Fruit fly (Drosophila melanogaster): ENCODE data around the gene CG15890.

The CG15890 gene

dm6 chrX:14765737-14766253 lies at the start of gene CG15890:
TSS of gene CG15890 (minus strand) at chrX:14765787.
- TF ChIP-seq pan (optimal IDR thresholded peaks at IDR 0.05) = no peak
- TF ChIP-seq usp (GFP tag; optimal IDR thresholded peaks at IDR 0.05) = no peak
- no peak for TF ChIP-seq Dll (optimal IDR thresholded peaks at IDR 0.05)
- no peak for TF ChIP-seq psq (optimal IDR thresholded peaks at IDR 0.05)
- no peak for TF ChIP-seq EcR (GFP tag; optimal IDR thresholded peaks at IDR 0.05)
- TF ChIP-seq CG8478 (optimal IDR thresholded peaks at IDR 0.05) = no peak

- TF ChIP-seq Dll (optimal IDR thresholded peaks at IDR 0.05) (no peak), psq (optimal IDR thresholded peaks at IDR 0.05) (no peak), EcR (GFP tag; optimal IDR thresholded peaks at IDR 0.05) (no peak), usp (GFP tag; optimal IDR thresholded peaks at IDR 0.05) (no peak), pan (optimal IDR thresholded peaks at IDR 0.05) (no peak), CG8478 (optimal IDR thresholded peaks at IDR 0.05) (no peak)
Observed at dm6 chrX:14812239-14812638, 46.7 kb upstream of the CG15890 start.

dm6 chrX:14810433-14810832 lies 44.8 kb upstream of the CG15890 start:
- no peak for TF ChIP-seq psq (optimal IDR thresholded peaks at IDR 0.05)
- TF ChIP-seq pan (optimal IDR thresholded peaks at IDR 0.05) = no peak
- no peak for TF ChIP-seq usp (GFP tag; optimal IDR thresholded peaks at IDR 0.05)
- TF ChIP-seq CG8478 (optimal IDR thresholded peaks at IDR 0.05) = no peak
- TF ChIP-seq EcR (GFP tag; optimal IDR thresholded peaks at IDR 0.05) = no peak
- no peak for TF ChIP-seq Dll (optimal IDR thresholded peaks at IDR 0.05)

- TF ChIP-seq CG8478 (optimal IDR thresholded peaks at IDR 0.05) = no peak
- TF ChIP-seq usp (GFP tag; optimal IDR thresholded peaks at IDR 0.05) = no peak
Observed at dm6 chrX:14805646-14806045, 40.1 kb upstream of the CG15890 start.

dm6 chrX:14802611-14803110 lies 37.1 kb upstream of the CG15890 start:
- TF ChIP-seq Dll (optimal IDR thresholded peaks at IDR 0.05) (no peak), pan (optimal IDR thresholded peaks at IDR 0.05) (no peak), EcR (GFP tag; optimal IDR thresholded peaks at IDR 0.05) (no peak), psq (optimal IDR thresholded peaks at IDR 0.05) (no peak), usp (GFP tag; optimal IDR thresholded peaks at IDR 0.05) (no peak), CG8478 (optimal IDR thresholded peaks at IDR 0.05) (no peak)

dm6 chrX:14786451-14786850 lies 20.9 kb upstream of the CG15890 start, which contains the start of gene Ag5r:
TSS of gene Ag5r (minus strand) at chrX:14786551.
- TF ChIP-seq usp (GFP tag; optimal IDR thresholded peaks at IDR 0.05) = no peak
- TF ChIP-seq Dll (optimal IDR thresholded peaks at IDR 0.05) = no peak
- TF ChIP-seq CG8478 (optimal IDR thresholded peaks at IDR 0.05) = no peak
- TF ChIP-seq psq (optimal IDR thresholded peaks at IDR 0.05) = no peak
- no peak for TF ChIP-seq pan (optimal IDR thresholded peaks at IDR 0.05)
- no peak for TF ChIP-seq EcR (GFP tag; optimal IDR thresholded peaks at IDR 0.05)

dm6 chrX:14784002-14784568 lies 18.5 kb upstream of the CG15890 start, which contains the start of gene Ag5r2:
TSS of gene Ag5r2 (minus strand) at chrX:14784052.
- TF ChIP-seq usp (GFP tag; optimal IDR thresholded peaks at IDR 0.05) (no peak), CG8478 (optimal IDR thresholded peaks at IDR 0.05) (no peak), Dll (optimal IDR thresholded peaks at IDR 0.05) (no peak), psq (optimal IDR thresholded peaks at IDR 0.05) (no peak), pan (optimal IDR thresholded peaks at IDR 0.05) (no peak), EcR (GFP tag; optimal IDR thresholded peaks at IDR 0.05) (no peak)

- TF ChIP-seq pan (optimal IDR thresholded peaks at IDR 0.05) = no peak
Observed at dm6 chrX:14776474-14776873, 10.9 kb upstream of the CG15890 start, which contains the start of gene CG5347. TSS of gene CG5347 (plus strand) at chrX:14776774.

dm6 chrX:14775008-14775407 lies 9.4 kb upstream of the CG15890 start, which contains the start of gene CG5334:
TSS of gene CG5334 (plus strand) at chrX:14775308.
- TF ChIP-seq EcR (GFP tag; optimal IDR thresholded peaks at IDR 0.05) (no peak), psq (optimal IDR thresholded peaks at IDR 0.05) (no peak), usp (GFP tag; optimal IDR thresholded peaks at IDR 0.05) (no peak), pan (optimal IDR thresholded peaks at IDR 0.05) (no peak), CG8478 (optimal IDR thresholded peaks at IDR 0.05) (no peak), Dll (optimal IDR thresholded peaks at IDR 0.05) (no peak)

- TF ChIP-seq Dll (optimal IDR thresholded peaks at IDR 0.05) = no peak
- no peak for TF ChIP-seq EcR (GFP tag; optimal IDR thresholded peaks at IDR 0.05)
- TF ChIP-seq usp (GFP tag; optimal IDR thresholded peaks at IDR 0.05) = no peak
- TF ChIP-seq pan (optimal IDR thresholded peaks at IDR 0.05) = no peak
- no peak for TF ChIP-seq psq (optimal IDR thresholded peaks at IDR 0.05)
- no peak for TF ChIP-seq CG8478 (optimal IDR thresholded peaks at IDR 0.05)
Observed at dm6 chrX:14765024-14765423, 563 bp downstream of the CG15890 start.

- TF ChIP-seq EcR (GFP tag; optimal IDR thresholded peaks at IDR 0.05) (no peak), usp (GFP tag; optimal IDR thresholded peaks at IDR 0.05) (no peak), Dll (optimal IDR thresholded peaks at IDR 0.05) (no peak), CG8478 (optimal IDR thresholded peaks at IDR 0.05) (no peak), pan (optimal IDR thresholded peaks at IDR 0.05) (no peak), psq (optimal IDR thresholded peaks at IDR 0.05) (no peak)
Observed at dm6 chrX:14751162-14751561, 14.4 kb downstream of the CG15890 start.

- TF ChIP-seq EcR (GFP tag; optimal IDR thresholded peaks at IDR 0.05) (no peak), CG8478 (optimal IDR thresholded peaks at IDR 0.05) (no peak), Dll (optimal IDR thresholded peaks at IDR 0.05) (no peak), pan (optimal IDR thresholded peaks at IDR 0.05) (no peak)
Observed at dm6 chrX:14750448-14750847, 15.1 kb downstream of the CG15890 start.

Data from whole organism.